Fruit fly (Drosophila melanogaster): ENCODE results near the gene CG5235.

CG5235 gene

dm6 chr3L:16045083-16045830, 44.9 kb downstream of the CG5235 start:
- TF ChIP-seq CG13204 (GFP tag; optimal IDR thresholded peaks at IDR 0.05) (no peak), Pif1A (GFP tag; optimal IDR thresholded peaks at IDR 0.05) (no peak), EcR (GFP tag; optimal IDR thresholded peaks at IDR 0.05) (no peak), CG12605 (GFP tag; IDR thresholded peaks at IDR 0.05) (peak; percentile 11; the same call in 1 of the 2 replicates), CG14655 (GFP tag; optimal IDR thresholded peaks at IDR 0.05) (no peak), CG10348 (GFP tag; IDR thresholded peaks at IDR 0.05) (no peak), CG15710 (tag; optimal IDR thresholded peaks at IDR 0.05) (peak; percentile 25), rn (GFP tag; IDR thresholded peaks at IDR 0.05) (no peak), Snoo (tag; optimal IDR thresholded peaks at IDR 0.05) (no peak), CG17806 (tag; optimal IDR thresholded peaks at IDR 0.05) (peak; percentile 44), gl (tag; optimal IDR thresholded peaks at IDR 0.05) (peak; percentile 41), Pif1B (GFP tag; optimal IDR thresholded peaks at IDR 0.05) (no peak), D1 (tag; optimal IDR thresholded peaks at IDR 0.05) (no peak), CG4496 (GFP tag; IDR thresholded peaks at IDR 0.05) (peak; percentile 33; the same call in 2 of the 3 replicates), fd96Ca (GFP tag; IDR thresholded peaks at IDR 0.05) (peak; percentile 39; the same call in 1 of the 3 replicates), Ets98B (GFP tag; IDR thresholded peaks at IDR 0.05) (peak; percentile 12; the same call in 1 of the 2 replicates), CG34367 (tag; optimal IDR thresholded peaks at IDR 0.05) (no peak), CG8301 (tag; optimal IDR thresholded peaks at IDR 0.05) (no peak), CG32121 (GFP tag; IDR thresholded peaks at IDR 0.05) (peak; percentile 34), CG8159 (tag; optimal IDR thresholded peaks at IDR 0.05) (peak; percentile 66)

DNA sequence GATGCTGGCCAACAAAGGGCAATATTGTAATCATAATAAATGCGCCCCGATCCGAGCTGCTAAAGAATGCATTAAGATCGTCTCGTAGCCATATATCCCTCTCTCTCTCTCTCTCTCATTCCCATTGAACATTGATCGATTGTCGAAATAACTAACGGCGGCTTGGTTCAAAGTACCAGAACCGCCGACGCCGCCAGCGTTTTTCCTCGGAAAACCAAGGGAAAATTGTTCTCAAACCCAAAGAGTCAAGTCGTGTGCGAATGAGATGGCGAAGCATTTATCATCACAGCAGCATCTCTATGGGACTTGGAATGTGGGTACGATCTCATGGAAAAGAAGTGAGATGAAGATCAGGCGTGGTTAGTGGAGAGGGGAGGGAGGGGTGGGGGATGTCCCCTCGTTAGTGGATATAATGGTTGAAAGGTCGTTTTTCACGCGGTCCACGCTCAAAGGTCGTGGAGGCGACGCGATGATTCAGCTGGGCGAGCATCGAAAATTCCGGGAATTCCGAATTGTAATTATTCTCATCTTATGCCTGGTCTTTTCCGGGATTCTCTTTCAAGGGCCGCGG, 46.3 kb downstream of the CG5235 start:
- no peak for TF ChIP-seq Snoo (tag; optimal IDR thresholded peaks at IDR 0.05)
- TF ChIP-seq D1 (tag; optimal IDR thresholded peaks at IDR 0.05) = no peak
- TF ChIP-seq CG9948 (tag; optimal IDR thresholded peaks at IDR 0.05) = no peak
- TF ChIP-seq fd96Ca (GFP tag; IDR thresholded peaks at IDR 0.05) = no peak
- no peak for TF ChIP-seq CG8301 (tag; optimal IDR thresholded peaks at IDR 0.05)
- no peak for TF ChIP-seq Pif1B (GFP tag; optimal IDR thresholded peaks at IDR 0.05)
- no peak for TF ChIP-seq Ets98B (GFP tag; IDR thresholded peaks at IDR 0.05)
- TF ChIP-seq rn (GFP tag; IDR thresholded peaks at IDR 0.05) = no peak

dm6 chr3L:16043045-16043781, 47.0 kb downstream of the CG5235 start:
- TF ChIP-seq CG4496 (GFP tag; IDR thresholded peaks at IDR 0.05) = peak; percentile 61; the same call in 2 of the 3 replicates
- peak; percentile 36; the same call in 1 of the 2 replicates for TF ChIP-seq Ets98B (GFP tag; IDR thresholded peaks at IDR 0.05)
- peak; percentile 82 for TF ChIP-seq CG8301 (tag; optimal IDR thresholded peaks at IDR 0.05)
- peak; percentile 77 for TF ChIP-seq Snoo (tag; optimal IDR thresholded peaks at IDR 0.05)
- TF ChIP-seq CG15710 (tag; optimal IDR thresholded peaks at IDR 0.05) = peak; percentile 91
- TF ChIP-seq D1 (tag; optimal IDR thresholded peaks at IDR 0.05) = peak; percentile 81
- TF ChIP-seq CG8159 (tag; optimal IDR thresholded peaks at IDR 0.05) = peak; percentile 95
- peak; percentile 49 for TF ChIP-seq Pif1A (GFP tag; optimal IDR thresholded peaks at IDR 0.05)
- TF ChIP-seq CG17806 (tag; optimal IDR thresholded peaks at IDR 0.05) = peak; percentile 81
- peak; percentile 77 for TF ChIP-seq CG13204 (GFP tag; optimal IDR thresholded peaks at IDR 0.05)
- peak; percentile 48; the same call in 1 of the 2 replicates for TF ChIP-seq CG12605 (GFP tag; IDR thresholded peaks at IDR 0.05)
- peak; percentile 36; the same call in 1 of the 3 replicates for TF ChIP-seq fd96Ca (GFP tag; IDR thresholded peaks at IDR 0.05)
- TF ChIP-seq Pif1B (GFP tag; optimal IDR thresholded peaks at IDR 0.05) = peak; percentile 48
- no peak for TF ChIP-seq CG10348 (GFP tag; IDR thresholded peaks at IDR 0.05)
- peak; percentile 60 for TF ChIP-seq CG32121 (GFP tag; IDR thresholded peaks at IDR 0.05)
- peak; percentile 4; the same call in 1 of the 2 replicates for TF ChIP-seq rn (GFP tag; IDR thresholded peaks at IDR 0.05)
- peak; percentile 53 for TF ChIP-seq gl (tag; optimal IDR thresholded peaks at IDR 0.05)
- peak; percentile 88 for TF ChIP-seq CG14655 (GFP tag; optimal IDR thresholded peaks at IDR 0.05)
- peak; percentile 86 for TF ChIP-seq CG9948 (tag; optimal IDR thresholded peaks at IDR 0.05)
- TF ChIP-seq EcR (GFP tag; optimal IDR thresholded peaks at IDR 0.05) = peak; percentile 90
- TF ChIP-seq CG34367 (tag; optimal IDR thresholded peaks at IDR 0.05) = peak; percentile 80

DNA sequence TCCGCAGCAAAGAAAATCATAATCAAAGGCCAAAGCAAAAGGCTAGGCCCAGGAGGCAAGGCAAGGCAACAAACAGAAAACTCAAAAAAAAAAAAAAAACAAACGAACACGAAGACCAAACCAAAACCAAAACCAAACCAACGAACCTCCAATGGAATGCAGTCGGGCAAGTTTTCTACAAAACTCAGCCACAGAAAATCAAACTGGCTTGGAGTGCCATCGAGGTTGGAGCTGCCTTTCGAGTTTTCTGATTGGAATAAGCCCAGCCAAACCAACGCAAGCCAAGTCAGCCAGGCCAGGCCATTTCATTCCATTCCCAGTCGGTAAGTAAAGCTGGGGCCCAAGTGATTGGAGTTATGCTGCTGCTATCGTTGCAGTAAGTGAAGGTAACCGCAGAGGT, 47.6 kb downstream of the CG5235 start:
- TF ChIP-seq Ets98B (GFP tag; IDR thresholded peaks at IDR 0.05) (peak; percentile 4; the same call in 1 of the 2 replicates), CG14655 (GFP tag; optimal IDR thresholded peaks at IDR 0.05) (no peak), EcR (GFP tag; optimal IDR thresholded peaks at IDR 0.05) (no peak), CG4496 (GFP tag; IDR thresholded peaks at IDR 0.05) (peak; percentile 43), rn (GFP tag; IDR thresholded peaks at IDR 0.05) (no peak), CG12605 (GFP tag; IDR thresholded peaks at IDR 0.05) (peak; percentile 45)

dm6 chr3L:16042080-16042344, 48.2 kb downstream of the CG5235 start:
- TF ChIP-seq CG8159 (tag; optimal IDR thresholded peaks at IDR 0.05) = peak; percentile 47
- TF ChIP-seq CG17806 (tag; optimal IDR thresholded peaks at IDR 0.05) = no peak
- no peak for TF ChIP-seq CG32121 (GFP tag; IDR thresholded peaks at IDR 0.05)
- no peak for TF ChIP-seq CG8301 (tag; optimal IDR thresholded peaks at IDR 0.05)
- TF ChIP-seq CG34367 (tag; optimal IDR thresholded peaks at IDR 0.05) = no peak
- no peak for TF ChIP-seq CG14655 (GFP tag; optimal IDR thresholded peaks at IDR 0.05)
- TF ChIP-seq CG13204 (GFP tag; optimal IDR thresholded peaks at IDR 0.05) = no peak
- TF ChIP-seq CG15710 (tag; optimal IDR thresholded peaks at IDR 0.05) = no peak
- no peak; the same call in 2 of the 3 replicates for TF ChIP-seq CG4496 (GFP tag; IDR thresholded peaks at IDR 0.05)
- no peak for TF ChIP-seq Ets98B (GFP tag; IDR thresholded peaks at IDR 0.05)
- no peak for TF ChIP-seq Snoo (tag; optimal IDR thresholded peaks at IDR 0.05)
- peak; percentile 36 for TF ChIP-seq D1 (tag; optimal IDR thresholded peaks at IDR 0.05)
- no peak for TF ChIP-seq Pif1A (GFP tag; optimal IDR thresholded peaks at IDR 0.05)
- no peak for TF ChIP-seq Pif1B (GFP tag; optimal IDR thresholded peaks at IDR 0.05)
- no peak for TF ChIP-seq fd96Ca (GFP tag; IDR thresholded peaks at IDR 0.05)
- no peak for TF ChIP-seq CG10348 (GFP tag; IDR thresholded peaks at IDR 0.05)
- TF ChIP-seq CG12605 (GFP tag; IDR thresholded peaks at IDR 0.05) = no peak
- no peak for TF ChIP-seq rn (GFP tag; IDR thresholded peaks at IDR 0.05)
- no peak for TF ChIP-seq gl (tag; optimal IDR thresholded peaks at IDR 0.05)
- no peak for TF ChIP-seq EcR (GFP tag; optimal IDR thresholded peaks at IDR 0.05)
- TF ChIP-seq CG9948 (tag; optimal IDR thresholded peaks at IDR 0.05) = peak; percentile 8

Measured in whole organism, pupa.